Worm (Caenorhabditis elegans): ENCODE data around the gene sel-8.

sel-8 gene

ce11 chrIII:3621211-3621897, 5.6 kb downstream of the sel-8 start:
- TF ChIP-seq B0019.2 (GFP tag; conservative IDR thresholded peaks at IDR 0.05) (no peak), unc-130 (GFP tag; optimal IDR thresholded peaks at IDR 0.05) (no peak), nhr-80 (tag; optimal IDR thresholded peaks at IDR 0.05) (peak; percentile 93), sdz-38 (tag; optimal IDR thresholded peaks at IDR 0.05) (no peak), mxl-1 (tag; optimal IDR thresholded peaks at IDR 0.05) (no peak), dox-1 (GFP tag; IDR thresholded peaks at IDR 0.05) (peak; percentile 51; the same call in 1 of the 2 replicates), aptf-3 (GFP tag; IDR thresholded peaks at IDR 0.05) (no peak), sptf-2 (GFP tag; optimal IDR thresholded peaks at IDR 0.05) (no peak), zfh-2 (GFP tag; conservative IDR thresholded peaks at IDR 0.05) (peak; percentile 41; the same call in 1 of the 2 replicates), him-1 (tag; optimal IDR thresholded peaks at IDR 0.05) (no peak), nhr-120 (GFP tag; IDR thresholded peaks at IDR 0.05) (no peak), ceh-79 (tag; optimal IDR thresholded peaks at IDR 0.05) (no peak), K11D2.4 (GFP tag; IDR thresholded peaks at IDR 0.05) (no peak), F10E7.11 (tag; optimal IDR thresholded peaks at IDR 0.05) (no peak), ztf-26 (tag; optimal IDR thresholded peaks at IDR 0.05) (no peak), let-607 (tag; optimal IDR thresholded peaks at IDR 0.05) (peak; percentile 12 to 60)

ce11 chrIII:3620652-3621051, 6.3 kb downstream of the sel-8 start:
- TF ChIP-seq let-526 (GFP tag; IDR thresholded peaks at IDR 0.05) (0 out of 2 replicates have a peak, but pooled peaks have one; percentile 9), hmg-1.2 (GFP tag; IDR thresholded peaks at IDR 0.05) (peak; percentile 38; the same call in 1 of the 2 replicates), pbrm-1 (GFP tag; IDR thresholded peaks at IDR 0.05) (0 out of 2 replicates have a peak, but pooled peaks have one; percentile 27), ceh-27 (GFP tag; optimal IDR thresholded peaks at IDR 0.05) (peak; percentile 39), bed-2 (GFP tag; IDR thresholded peaks at IDR 0.05) (no peak), C06A6.2 (GFP tag; conservative IDR thresholded peaks at IDR 0.05) (no peak)

ce11 chrIII:3619621-3620261, 7.2 kb downstream of the sel-8 start:
- TF ChIP-seq K12H6.12 (tag; optimal IDR thresholded peaks at IDR 0.05) (no peak), lin-54 (GFP tag; optimal IDR thresholded peaks at IDR 0.05) (no peak), ceh-58 (GFP tag; IDR thresholded peaks at IDR 0.05) (no peak), akir-1 (GFP tag; optimal IDR thresholded peaks at IDR 0.05) (no peak), hlh-26 (GFP tag; conservative IDR thresholded peaks at IDR 0.05) (no peak), F57C9.4 (tag; optimal IDR thresholded peaks at IDR 0.05) (no peak), rec-8 (tag; optimal IDR thresholded peaks at IDR 0.05) (no peak), dpl-1 (GFP tag; optimal IDR thresholded peaks at IDR 0.05) (no peak), cebp-1 (GFP tag; IDR thresholded peaks at IDR 0.05) (no peak), cebp-1 (tag; optimal IDR thresholded peaks at IDR 0.05) (peak; percentile 34), egl-18 (GFP tag; IDR thresholded peaks at IDR 0.05) (no peak), unc-130 (GFP tag; optimal IDR thresholded peaks at IDR 0.05) (no peak), F39B2.1 (GFP tag; IDR thresholded peaks at IDR 0.05) (no peak), dox-1 (GFP tag; IDR thresholded peaks at IDR 0.05) (peak; percentile 50; the same call in 1 of the 2 replicates), ztf-6 (GFP tag; IDR thresholded peaks at IDR 0.05) (no peak), efl-1 (GFP tag; optimal IDR thresholded peaks at IDR 0.05) (no peak), C06A6.2 (GFP tag; conservative IDR thresholded peaks at IDR 0.05) (no peak), lin-40 (tag; optimal IDR thresholded peaks at IDR 0.05) (peak; percentile 35), tbx-9 (tag; optimal IDR thresholded peaks at IDR 0.05; ENCODE audit: borderline replicate concordance) (no peak), hlh-12 (tag; optimal IDR thresholded peaks at IDR 0.05) (no peak), egrh-3 (GFP tag; IDR thresholded peaks at IDR 0.05) (no peak), ZK185.1 (tag; optimal IDR thresholded peaks at IDR 0.05; ENCODE audit: poor library complexity, severe bottlenecking) (no peak), repo-1 (tag; optimal IDR thresholded peaks at IDR 0.05) (no peak), ztf-28 (GFP tag; IDR thresholded peaks at IDR 0.05) (no peak), cebp-2 (GFP tag; IDR thresholded peaks at IDR 0.05) (no peak), mcd-1 (GFP tag; IDR thresholded peaks at IDR 0.05) (no peak)

Measured in whole organism, young adult.